Fruit fly (Drosophila melanogaster) whole organism, prepupa: ENCODE measurements around the gene CG34248.

Experiments used
- CG15336 ChIP-seq: fragments of 200-800 bp; sonication (Bioruptor generic); IDR thresholded peaks from 2 replicates; pipeline ENCODE4 v1.3.6; 2022; ENCODE audit warnings: missing biosample characterization, missing genetic modification characterization
- Eip78C ChIP-seq: fragments of 200-800 bp; sonication (Bioruptor generic); peaks from one replicate; lab custom pipeline; 2016; ENCODE audit warnings: missing biosample characterization, missing genetic modification characterization
- Hr39 ChIP-seq: fragments of 200-800 bp; sonication (Bioruptor generic); optimal IDR thresholded peaks from 2 replicates; lab custom pipeline; 2016; ENCODE audit warnings: missing biosample characterization, missing genetic modification characterization
- Sox14 ChIP-seq: fragments of 200-800 bp; sonication (Bioruptor generic); optimal IDR thresholded peaks from 3 replicates; lab custom pipeline; 2016; ENCODE audit warnings: missing biosample characterization, missing genetic modification characterization
- dac ChIP-seq: fragments of 200-800 bp; sonication (Bioruptor generic); optimal IDR thresholded peaks from 2 replicates; lab custom pipeline; 2017; ENCODE audit warnings: missing biosample characterization, mild to moderate bottlenecking, missing genetic modification characterization

DNA sequence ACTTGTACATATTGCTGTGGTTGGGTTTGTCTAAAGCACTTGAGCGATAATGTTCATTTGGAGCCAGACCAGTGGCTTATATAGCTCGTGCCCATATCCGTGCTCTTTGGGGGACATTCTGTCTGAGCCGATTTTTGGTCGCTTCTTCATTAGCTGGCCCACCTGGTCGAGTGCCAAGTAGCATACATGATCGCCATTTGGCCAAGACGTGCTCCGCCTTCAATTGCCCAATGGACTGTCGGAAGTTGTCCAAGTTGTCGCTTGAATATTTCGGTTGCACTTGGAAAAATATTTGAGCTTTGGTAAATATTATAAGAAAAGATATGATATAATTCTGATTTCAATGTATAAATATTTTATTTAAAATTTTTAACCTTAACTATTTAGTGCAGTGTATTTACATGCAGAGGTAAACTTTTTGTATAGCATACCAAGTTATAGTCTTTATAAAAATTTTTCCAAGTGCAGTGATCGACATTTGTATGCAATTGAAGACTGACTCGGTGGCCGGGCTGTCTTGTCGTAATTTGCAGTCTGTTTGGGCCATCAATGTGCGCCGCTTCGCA, 14.7 kb upstream of the CG34248 start, which contains the start of gene CG13047:
- 0 out of 2 replicates have a peak, but pooled peaks have one; percentile 26 for TF ChIP-seq CG15336 (GFP tag; lab: Robert Waterston, UW)
- TF ChIP-seq Sox14 (GFP tag; lab: Kevin White, UChicago) = no peak
- peak; percentile 49 for TF ChIP-seq Eip78C
- no peak for TF ChIP-seq dac (GFP tag; lab: Kevin White, UChicago)
- no peak for TF ChIP-seq Hr39 (GFP tag; lab: Kevin White, UChicago)
